Worm (Caenorhabditis elegans) whole organism, L3 larva: ENCODE data around the gene str-230.
A peak's percentile ranks its signal among the peaks of the same experiment; 100 is the strongest.

Experiments
- elt-2 ChIP-seq: sonication (generic microtip); optimal IDR thresholded peaks from 2 replicates; lab custom pipeline; 2016; ENCODE audit warnings: missing genetic modification reagents, mild to moderate bottlenecking, missing genetic modification characterization, missing compliant biosample characterization
- fkh-2 ChIP-seq: fragments of 150-350 bp; optimal IDR thresholded peaks from 2 replicates; lab custom pipeline; 2014; ENCODE audit warnings: missing biosample characterization, missing genetic modification reagents, missing genetic modification characterization
- nhr-28 ChIP-seq: fragments of 150-350 bp; optimal IDR thresholded peaks from 2 replicates; lab custom pipeline; 2014; ENCODE audit warnings: missing biosample characterization, missing genetic modification characterization
- pha-4 ChIP-seq: fragments of 150-350 bp; optimal IDR thresholded peaks from 2 replicates; lab custom pipeline; 2014; ENCODE audit warnings: missing biosample characterization, missing genetic modification reagents, missing genetic modification characterization
- pqm-1 ChIP-seq: fragments of 150-350 bp; optimal IDR thresholded peaks from 2 replicates; lab custom pipeline; 2017; ENCODE audit warnings: missing biosample characterization, missing genetic modification characterization, inconsistent platforms

str-230 gene

ce11 chrV:14160698-14161097 is 49.9 kb downstream of the str-230 start, which contains the start of gene cest-1.2:
Gene cest-1.2, minus strand, starts transcription at chrV:14160862.
- no peak for TF ChIP-seq nhr-28 (tag; lab: Kevin White, UChicago)
- TF ChIP-seq pqm-1 (tag; lab: Kevin White, UChicago) = peak; percentile 36
- peak; percentile 15 for TF ChIP-seq pha-4 (tag; lab: Kevin White, UChicago)
- no peak for TF ChIP-seq fkh-2 (tag; lab: Kevin White, UChicago)
- TF ChIP-seq elt-2 (tag; lab: Kevin White, UChicago) = peak; percentile 46
